Worm (Caenorhabditis elegans): ENCODE measurements around the gene lpl-1.

lpl-1 gene

DNA sequence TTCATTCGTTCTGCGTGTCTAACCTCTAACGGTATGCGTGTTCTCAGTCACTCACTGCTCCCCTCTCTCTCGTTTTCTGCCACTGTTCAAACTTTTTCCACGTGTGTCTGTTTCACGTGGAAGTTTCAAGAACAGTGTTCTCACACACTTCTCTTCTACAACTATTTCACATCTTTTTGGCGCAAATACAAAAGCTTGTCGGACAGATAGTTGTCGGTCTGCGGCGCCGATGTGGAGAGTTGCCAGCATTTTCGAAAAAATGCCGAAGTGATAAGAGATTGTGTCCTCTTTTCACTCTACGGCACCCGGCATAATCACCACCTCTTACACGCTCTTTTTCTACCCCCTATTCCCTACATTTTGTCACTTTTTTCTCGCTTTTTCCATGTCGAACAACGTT is 24.5 kb upstream of the lpl-1 start:
- TF ChIP-seq F37B4.10 (GFP tag; IDR thresholded peaks at IDR 0.05) (no peak), nhr-27 (tag; optimal IDR thresholded peaks at IDR 0.05) (no peak), bed-2 (GFP tag; IDR thresholded peaks at IDR 0.05) (no peak), bed-1 (GFP tag; IDR thresholded peaks at IDR 0.05) (no peak), nfyb-1 (GFP tag; IDR thresholded peaks at IDR 0.05) (no peak), cebp-2 (GFP tag; IDR thresholded peaks at IDR 0.05) (0 out of 2 replicates have a peak, but pooled peaks have one; percentile 69), dpl-1 (GFP tag; optimal IDR thresholded peaks at IDR 0.05) (no peak), mcd-1 (GFP tag; IDR thresholded peaks at IDR 0.05) (no peak), ztf-25 (GFP tag; IDR thresholded peaks at IDR 0.05) (no peak), nhr-120 (GFP tag; IDR thresholded peaks at IDR 0.05) (no peak), zfh-2 (GFP tag; conservative IDR thresholded peaks at IDR 0.05) (no peak), aptf-2 (GFP tag; conservative IDR thresholded peaks at IDR 0.05) (no peak), die-1 (tag; optimal IDR thresholded peaks at IDR 0.05) (no peak), nhr-179 (tag; optimal IDR thresholded peaks at IDR 0.05) (no peak), let-607 (tag; optimal IDR thresholded peaks at IDR 0.05) (peak; percentile 41 to 86), let-526 (GFP tag; IDR thresholded peaks at IDR 0.05) (peak; percentile 12; the same call in 1 of the 2 replicates), ccch-3 (GFP tag; optimal IDR thresholded peaks at IDR 0.05) (no peak), attf-5 (GFP tag; optimal IDR thresholded peaks at IDR 0.05) (peak; percentile 25), Y95B8A.8 (GFP tag; IDR thresholded peaks at IDR 0.05) (no peak), unc-130 (GFP tag; optimal IDR thresholded peaks at IDR 0.05) (no peak), Y53G8AR.9 (GFP tag; conservative IDR thresholded peaks at IDR 0.05) (no peak), nhr-80 (tag; optimal IDR thresholded peaks at IDR 0.05) (peak; percentile 85)

DNA sequence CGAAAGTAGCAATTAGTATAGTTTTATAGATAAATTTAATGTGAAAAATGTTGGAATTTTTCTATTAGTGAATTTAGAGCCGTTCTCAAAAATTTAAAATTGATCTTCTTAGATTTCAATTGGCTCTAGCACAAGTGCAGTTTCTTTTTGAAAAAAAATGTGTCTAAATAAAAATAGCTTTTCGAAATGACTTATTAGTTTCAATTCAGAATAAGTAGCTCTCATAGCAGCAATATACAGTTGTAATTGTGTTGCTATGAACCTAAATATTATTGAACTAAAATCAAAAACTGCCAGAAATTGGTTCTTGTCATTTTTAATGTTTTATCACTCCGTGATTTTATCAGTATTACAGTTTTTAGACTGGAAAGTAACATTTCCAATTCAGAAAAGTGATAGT is 23.9 kb upstream of the lpl-1 start:
- no peak for TF ChIP-seq lin-54 (GFP tag; optimal IDR thresholded peaks at IDR 0.05)
- TF ChIP-seq unc-130 (GFP tag; optimal IDR thresholded peaks at IDR 0.05): no peak
- TF ChIP-seq cebp-1 (GFP tag; IDR thresholded peaks at IDR 0.05): no peak
- no peak for TF ChIP-seq cebp-1 (tag; optimal IDR thresholded peaks at IDR 0.05)
- TF ChIP-seq Y95B8A.8 (GFP tag; IDR thresholded peaks at IDR 0.05): no peak
- no peak for TF ChIP-seq ceh-100 (GFP tag; IDR thresholded peaks at IDR 0.05)
- no peak for TF ChIP-seq ceh-27 (GFP tag; optimal IDR thresholded peaks at IDR 0.05)
- TF ChIP-seq egrh-3 (GFP tag; IDR thresholded peaks at IDR 0.05): no peak

DNA sequence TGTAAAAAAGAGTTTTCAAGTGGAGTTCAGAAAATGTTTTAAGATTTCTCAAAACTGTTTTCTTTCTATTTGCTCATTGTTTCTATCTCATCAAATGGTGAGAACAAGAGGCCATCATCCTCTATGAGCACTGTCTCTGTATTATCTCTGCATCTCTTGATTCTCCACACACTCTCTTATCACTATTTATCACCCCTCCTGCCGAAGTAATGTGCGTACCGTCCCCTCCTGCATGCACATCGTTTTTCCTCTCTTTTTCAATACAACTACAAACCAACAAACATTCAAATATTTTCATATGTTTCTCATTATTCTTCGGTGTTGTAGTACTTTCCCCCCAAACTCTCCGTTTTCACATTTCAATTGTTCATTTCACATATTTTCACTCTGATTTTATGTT is 22.6 kb upstream of the lpl-1 start:
- TF ChIP-seq let-526 (GFP tag; IDR thresholded peaks at IDR 0.05): no peak
- TF ChIP-seq lag-1 (GFP tag; IDR thresholded peaks at IDR 0.05): no peak
- no peak for TF ChIP-seq B0019.2 (GFP tag; conservative IDR thresholded peaks at IDR 0.05)
- TF ChIP-seq ZK185.1 (tag; optimal IDR thresholded peaks at IDR 0.05; ENCODE audit: poor library complexity, severe bottlenecking): no peak
- TF ChIP-seq nhr-80 (tag; optimal IDR thresholded peaks at IDR 0.05): peak; percentile 71

DNA sequence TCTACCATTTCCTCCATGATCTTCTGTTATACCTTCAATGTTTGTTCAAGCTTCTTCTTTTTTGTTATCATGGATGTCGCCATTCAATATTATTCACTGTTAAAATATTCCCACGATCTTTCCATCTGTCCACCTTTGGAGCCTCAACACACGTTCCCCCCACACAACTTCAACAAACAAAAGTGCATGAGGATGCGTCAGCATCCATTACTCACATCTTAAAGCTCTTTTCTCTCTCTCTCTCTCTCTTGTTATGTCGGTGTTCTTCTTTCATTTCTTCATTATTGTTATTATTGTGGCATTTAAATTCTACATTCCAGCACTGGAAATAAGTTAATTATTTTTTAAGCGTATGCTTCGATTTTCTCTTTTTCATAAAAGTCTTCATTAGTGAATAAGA is 20.2 kb upstream of the lpl-1 start:
- TF ChIP-seq F52B5.7 (tag; optimal IDR thresholded peaks at IDR 0.05) (no peak), B0336.3 (GFP tag; IDR thresholded peaks at IDR 0.05) (no peak), rpc-1 (optimal IDR thresholded peaks at IDR 0.05) (no peak), rpc-1 (tag; optimal IDR thresholded peaks at IDR 0.05) (no peak), ceh-27 (GFP tag; optimal IDR thresholded peaks at IDR 0.05) (no peak), ZK185.1 (tag; optimal IDR thresholded peaks at IDR 0.05; ENCODE audit: poor library complexity, severe bottlenecking) (no peak), F55B11.4 (tag; optimal IDR thresholded peaks at IDR 0.05; ENCODE audit: borderline replicate concordance, insufficient read depth) (no peak), nfyb-1 (GFP tag; IDR thresholded peaks at IDR 0.05) (no peak), lin-26 (GFP tag; IDR thresholded peaks at IDR 0.05) (no peak), somi-1 (GFP tag; optimal IDR thresholded peaks at IDR 0.05) (no peak), ztf-25 (GFP tag; IDR thresholded peaks at IDR 0.05) (no peak), attf-3 (GFP tag; conservative IDR thresholded peaks at IDR 0.05) (no peak), efl-1 (GFP tag; optimal IDR thresholded peaks at IDR 0.05) (no peak), chd-7 (tag; optimal IDR thresholded peaks at IDR 0.05) (no peak), lsl-1 (GFP tag; optimal IDR thresholded peaks at IDR 0.05) (no peak), gei-17 (GFP tag; optimal IDR thresholded peaks at IDR 0.05) (no peak), C06A6.2 (GFP tag; conservative IDR thresholded peaks at IDR 0.05) (no peak), die-1 (tag; optimal IDR thresholded peaks at IDR 0.05) (no peak), nhr-179 (tag; optimal IDR thresholded peaks at IDR 0.05) (no peak), Y95B8A.8 (GFP tag; IDR thresholded peaks at IDR 0.05) (no peak), attf-6 (GFP tag; IDR thresholded peaks at IDR 0.05) (no peak)

All from whole organism, young adult.